Worm (Caenorhabditis elegans) whole organism, L2 larva: ENCODE results near the gene F22E5.2.

Experiments
- ama-1 ChIP-seq: fragments of 150-350 bp; optimal IDR thresholded peaks from 2 replicates; lab custom pipeline; 2018; ENCODE audit warnings: inconsistent platforms
- ceh-82 ChIP-seq: fragments of 150-350 bp; optimal IDR thresholded peaks from 2 replicates; lab custom pipeline; 2014; ENCODE audit warnings: missing biosample characterization, missing genetic modification characterization
- gmeb-1 ChIP-seq: fragments of 150-350 bp; optimal IDR thresholded peaks from 2 replicates; lab custom pipeline; 2014; ENCODE audit warnings: missing biosample characterization, missing genetic modification characterization
- mdl-1 ChIP-seq, 2 experiments: fragments of 150-350 bp in 1 of 2; sonication (generic microtip) in 1 of 2; optimal IDR thresholded peaks; 2 replicates each; lab custom pipeline; 2017; ENCODE audit warnings: missing biosample characterization in 2 of 2, missing genetic modification characterization in 2 of 2
- nhr-129 ChIP-seq: fragments of 150-350 bp; optimal IDR thresholded peaks from 2 replicates; lab custom pipeline; 2014; ENCODE audit warnings: missing biosample characterization, missing genetic modification characterization
- nhr-23 ChIP-seq: fragments of 150-350 bp; optimal IDR thresholded peaks from 2 replicates; lab custom pipeline; 2014; ENCODE audit warnings: missing biosample characterization, missing genetic modification reagents, missing genetic modification characterization
- nhr-237 ChIP-seq: fragments of 150-350 bp; optimal IDR thresholded peaks from 2 replicates; lab custom pipeline; 2014; ENCODE audit warnings: missing biosample characterization, missing genetic modification characterization
- nhr-77 ChIP-seq: fragments of 150-350 bp; optimal IDR thresholded peaks from 2 replicates; lab custom pipeline; 2014; ENCODE audit warnings: missing biosample characterization, missing genetic modification characterization
- sma-3 ChIP-seq: sonication (generic microtip); optimal IDR thresholded peaks from 2 replicates; lab custom pipeline; 2016; ENCODE audit warnings: missing genetic modification reagents, missing genetic modification characterization, missing compliant biosample characterization
- snpc-4 ChIP-seq: fragments of 150-350 bp; optimal IDR thresholded peaks from 2 replicates; lab custom pipeline; 2014; ENCODE audit warnings: missing biosample characterization, missing genetic modification characterization
- unc-39 ChIP-seq: fragments of 150-350 bp; optimal IDR thresholded peaks from 2 replicates; lab custom pipeline; 2014; ENCODE audit warnings: missing biosample characterization, missing genetic modification characterization
- ztf-4 ChIP-seq: fragments of 150-350 bp; optimal IDR thresholded peaks from 2 replicates; lab custom pipeline; 2014; ENCODE audit warnings: missing biosample characterization, missing genetic modification characterization

DNA sequence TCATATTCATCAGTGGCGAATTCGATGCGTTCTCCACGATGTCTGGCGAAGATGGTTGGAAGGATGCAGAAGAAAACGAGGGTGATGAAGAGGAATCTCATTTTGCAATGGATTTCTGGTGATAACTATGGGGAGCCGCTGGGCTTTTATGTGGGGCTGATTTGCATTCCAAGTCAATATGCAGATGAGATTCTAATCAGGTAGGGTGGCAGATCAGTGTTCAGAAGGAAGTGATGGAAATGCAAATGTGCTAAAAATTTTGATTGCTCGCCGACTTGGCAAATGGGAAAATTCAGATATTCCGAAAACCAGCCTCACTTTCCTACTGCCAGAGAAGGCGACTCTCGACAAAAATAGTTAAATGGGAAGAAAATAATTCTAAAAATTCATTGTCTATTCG is 24.9 kb downstream of the F22E5.2 start, which contains the start of gene nspf-3:
- TF ChIP-seq nhr-129 (tag; lab: Kevin White, UChicago): no peak
- no peak for TF ChIP-seq snpc-4 (tag; lab: Kevin White, UChicago)
- no peak for TF ChIP-seq gmeb-1 (tag; lab: Kevin White, UChicago)
- no peak for TF ChIP-seq nhr-23 (tag; lab: Kevin White, UChicago)
- no peak for TF ChIP-seq ceh-82 (tag; lab: Kevin White, UChicago)
- TF ChIP-seq ama-1 (lab: Kevin White, UChicago): no peak
- no peak for TF ChIP-seq nhr-77
- TF ChIP-seq mdl-1 (tag; optimal IDR thresholded peaks at IDR 0.05; lab: Kevin White, UChicago): no peak
- no peak for TF ChIP-seq nhr-237 (tag; lab: Kevin White, UChicago)
- TF ChIP-seq unc-39: no peak
- TF ChIP-seq sma-3: no peak
- no peak for TF ChIP-seq ztf-4 (tag; lab: Kevin White, UChicago)
